Fruit fly (Drosophila melanogaster) Kc167 (cell line): Measurements from ENCODE around the gene CG5003.

ENCODE experiments used
- Myc ChIP-seq: fragments of >200 bp; optimal IDR thresholded peaks from 2 replicates; lab custom pipeline; 2017; ENCODE audit warnings: missing external identifiers
- Sin3A ChIP-seq: fragments of >200 bp; optimal IDR thresholded peaks from 2 replicates; lab custom pipeline; 2018; ENCODE audit warnings: missing external identifiers
- h ChIP-seq: fragments of >200 bp; optimal IDR thresholded peaks from 3 replicates; lab custom pipeline; 2018; ENCODE audit warnings: missing external identifiers
- insv ChIP-seq: fragments of >200 bp; optimal IDR thresholded peaks from 3 replicates; lab custom pipeline; 2018; ENCODE audit warnings: missing external identifiers
- psq ChIP-seq: fragments of >200 bp; optimal IDR thresholded peaks from 2 replicates; lab custom pipeline; 2017; ENCODE audit warnings: missing external identifiers
- ttk ChIP-seq: sonication (Bioruptor generic); optimal IDR thresholded peaks from 2 replicates; lab custom pipeline; 2017; ENCODE audit warnings: missing external identifiers

CG5003 gene

DNA sequence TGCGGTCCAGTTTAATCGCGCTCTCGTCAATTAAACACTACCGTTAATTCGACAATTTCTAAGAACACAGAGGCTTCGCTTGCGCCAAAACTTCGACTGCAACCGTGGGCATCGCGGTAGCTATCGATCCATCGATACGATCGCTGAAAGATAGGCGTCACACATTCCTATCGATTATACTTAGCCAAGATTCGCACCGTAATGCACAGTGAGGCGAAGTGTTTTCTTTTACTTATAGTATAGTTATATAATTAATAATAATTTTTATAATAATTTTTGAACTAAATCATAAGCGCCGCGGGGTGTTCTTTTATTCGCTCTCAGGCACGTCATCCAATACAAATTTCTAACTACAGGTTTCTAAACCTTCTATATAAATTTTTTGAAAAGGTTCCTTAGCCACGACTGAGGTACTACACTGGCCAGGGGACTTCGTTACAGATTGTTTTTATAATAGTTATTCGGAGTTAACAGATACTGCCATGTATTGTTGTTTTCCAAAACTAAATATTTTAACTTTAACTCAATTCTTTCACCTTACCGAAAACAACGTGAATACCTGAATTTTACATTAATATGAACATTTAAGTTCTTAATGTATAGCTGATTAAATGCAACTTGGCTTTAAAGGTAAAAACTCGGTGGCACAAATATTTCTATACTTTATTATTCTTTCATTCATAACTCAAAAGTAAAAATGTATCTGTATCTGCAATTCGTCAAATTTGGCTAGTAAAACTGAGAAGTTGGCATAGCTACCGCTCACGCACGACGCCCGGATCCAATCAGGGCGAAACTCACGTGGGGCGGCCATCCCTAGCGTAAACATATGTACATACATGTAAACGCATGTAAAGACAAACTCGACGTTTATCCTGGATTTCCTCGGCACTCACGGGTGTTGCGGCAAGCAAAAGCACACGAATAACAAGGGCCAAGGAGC is 21.7 kb upstream of the CG5003 start, which contains the start of the genes NSD and BOD1:
Gene NSD (minus strand): TSS at position 102 of the 943 bp plus-strand sequence.
Gene BOD1 (plus strand): TSS at position 494 of the 943 bp plus-strand sequence.
- no peak for TF ChIP-seq Sin3A
- no peak for TF ChIP-seq ttk (lab: Kevin White, UChicago)
- TF ChIP-seq psq: no peak
- TF ChIP-seq h (lab: Kevin White, UChicago): no peak
- no peak for TF ChIP-seq Myc (lab: Kevin White, UChicago)

DNA sequence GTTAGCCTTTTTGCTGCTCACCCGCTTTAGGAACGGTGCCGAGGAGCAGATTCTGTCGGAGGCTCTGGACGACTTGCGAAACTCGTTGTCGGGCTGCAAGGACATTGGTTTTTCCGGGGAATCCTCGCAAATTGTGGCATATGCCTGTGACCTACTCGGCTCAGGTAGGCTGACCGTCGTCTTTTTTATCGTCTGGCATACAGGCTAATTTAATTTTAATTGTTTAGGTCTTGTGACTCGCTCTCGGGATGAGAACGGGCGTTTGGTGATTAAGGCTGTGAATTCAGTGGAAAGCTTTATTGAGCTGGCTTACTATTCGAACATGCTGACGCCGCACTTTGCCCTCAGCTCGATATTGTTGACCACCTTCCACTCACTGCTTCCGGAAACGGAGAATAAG is 15.1 kb upstream of the CG5003 start:
- TF ChIP-seq ttk (lab: Kevin White, UChicago) (no peak), psq (no peak), h (lab: Kevin White, UChicago) (no peak), insv (no peak)

DNA sequence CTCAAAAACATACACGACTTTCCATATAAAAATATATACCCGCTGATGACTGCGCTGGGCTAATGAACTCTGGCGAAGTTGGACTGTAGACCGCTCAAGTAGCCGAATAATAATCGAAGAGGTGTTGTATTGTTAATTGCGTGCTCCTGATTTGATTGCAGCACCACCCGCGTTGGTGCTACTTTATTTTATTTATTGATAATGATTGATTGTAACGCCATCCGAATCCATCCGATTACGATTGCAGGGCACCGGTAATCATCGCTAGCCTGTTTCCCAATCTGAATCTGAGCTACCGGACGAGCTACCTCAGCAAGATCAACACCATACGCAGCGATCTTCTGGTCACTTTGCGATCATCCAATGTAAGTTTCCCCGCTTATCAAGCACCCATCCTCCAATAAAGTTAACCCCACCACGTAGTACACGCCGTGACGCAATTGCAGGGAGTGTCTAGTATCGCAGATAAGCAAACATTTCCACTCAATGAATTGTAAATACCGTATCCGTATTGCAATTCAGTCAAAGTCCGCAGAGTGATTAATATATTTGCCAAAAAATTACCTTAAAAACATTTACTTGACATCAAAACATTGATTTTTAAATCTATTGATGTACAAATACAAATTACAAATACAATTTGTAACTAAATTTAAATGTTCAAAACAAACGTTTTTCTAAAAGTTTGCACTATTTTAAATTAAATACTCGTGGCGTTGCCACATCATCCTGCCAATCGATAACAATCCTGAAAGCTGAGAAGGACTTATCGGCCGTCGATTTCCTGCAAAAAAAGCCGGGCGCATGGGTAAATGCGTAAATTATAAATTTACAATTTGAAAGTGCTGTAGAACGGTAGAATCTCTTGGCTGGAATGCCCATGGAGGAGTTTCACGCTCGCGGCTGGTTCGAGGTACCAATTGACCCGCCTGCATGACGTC is 12.9 kb upstream of the CG5003 start:
- TF ChIP-seq Myc (lab: Kevin White, UChicago): no peak
- TF ChIP-seq psq: no peak
- no peak for TF ChIP-seq insv
- TF ChIP-seq ttk (lab: Kevin White, UChicago): no peak
- no peak for TF ChIP-seq h (lab: Kevin White, UChicago)
- TF ChIP-seq Sin3A: no peak

DNA sequence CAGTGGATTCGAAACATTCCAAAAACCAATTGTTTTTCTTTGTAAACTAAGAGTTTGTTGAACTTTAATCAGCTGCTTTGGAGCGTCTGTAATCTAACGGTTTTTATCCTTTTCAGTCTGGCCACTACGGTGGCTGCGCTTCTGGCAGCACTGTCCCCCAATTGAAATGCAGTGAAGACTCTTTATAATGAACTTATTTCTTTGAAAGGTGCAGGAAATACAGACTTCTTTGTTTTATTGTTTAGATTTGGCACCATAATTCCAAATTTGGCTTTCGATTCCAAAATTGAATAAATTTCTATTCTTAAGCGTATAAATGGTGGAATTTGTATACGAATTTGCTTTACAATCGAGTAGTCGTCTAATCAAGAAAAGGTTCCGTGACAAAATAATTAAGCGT is 11.8 kb upstream of the CG5003 start, which contains the start of gene nenya:
Gene nenya (minus strand): TSS at position 35 of the 400 bp plus-strand sequence.
- no peak for TF ChIP-seq Myc (lab: Kevin White, UChicago)

DNA sequence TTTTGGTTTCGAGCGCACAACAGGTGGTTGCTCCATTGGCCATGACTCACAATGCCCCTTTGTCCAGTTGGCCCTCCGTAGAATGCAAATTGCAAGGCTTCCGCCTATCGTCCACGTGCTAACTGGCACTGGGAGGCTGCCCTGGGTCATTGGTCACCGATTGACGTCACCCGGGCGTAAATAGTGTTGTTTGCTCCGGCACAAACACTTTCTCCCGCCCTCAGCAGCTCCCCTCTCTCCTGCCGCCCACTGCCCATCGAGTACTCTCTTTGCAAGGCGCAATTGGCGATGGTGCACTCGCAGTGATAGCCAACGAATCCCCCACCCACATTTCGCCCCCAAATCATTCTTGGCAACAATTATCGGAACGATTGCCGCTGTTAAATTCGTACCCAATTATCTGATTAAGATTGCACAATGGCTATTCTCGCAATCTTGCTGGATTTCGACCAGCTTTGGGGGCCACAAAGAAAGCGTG is 10.5 kb upstream of the CG5003 start:
- TF ChIP-seq Sin3A (no peak), ttk (lab: Kevin White, UChicago) (no peak), psq (no peak), Myc (lab: Kevin White, UChicago) (no peak)

DNA sequence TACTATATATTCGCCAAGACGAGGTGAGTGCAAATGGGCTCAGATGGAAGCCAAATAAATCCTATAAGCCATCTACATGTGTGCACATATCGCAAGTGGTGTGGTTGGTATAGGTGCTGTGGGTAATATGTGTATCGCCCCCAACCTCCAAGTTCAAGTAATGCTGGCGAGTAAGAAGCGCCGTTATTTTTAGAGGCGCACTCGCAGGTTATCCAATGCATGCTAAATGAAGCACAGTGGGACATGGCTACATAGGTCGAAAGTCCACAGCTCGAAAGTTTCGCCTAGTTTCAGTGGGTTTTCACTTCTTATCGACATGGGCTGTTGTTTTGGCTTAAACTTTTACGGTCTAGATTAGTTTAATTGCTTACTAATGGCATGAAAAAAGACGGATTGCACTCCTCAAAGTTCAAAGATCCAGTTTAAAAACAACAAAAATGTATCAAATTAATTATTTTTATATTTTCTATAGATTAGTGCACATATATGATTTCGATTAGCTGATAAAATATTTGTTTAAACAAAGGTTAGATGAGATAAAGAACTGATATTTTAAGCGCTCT is 9.7 kb upstream of the CG5003 start:
- TF ChIP-seq Myc (lab: Kevin White, UChicago) (no peak), insv (no peak), h (lab: Kevin White, UChicago) (no peak), ttk (lab: Kevin White, UChicago) (no peak), Sin3A (no peak), psq (no peak)

DNA sequence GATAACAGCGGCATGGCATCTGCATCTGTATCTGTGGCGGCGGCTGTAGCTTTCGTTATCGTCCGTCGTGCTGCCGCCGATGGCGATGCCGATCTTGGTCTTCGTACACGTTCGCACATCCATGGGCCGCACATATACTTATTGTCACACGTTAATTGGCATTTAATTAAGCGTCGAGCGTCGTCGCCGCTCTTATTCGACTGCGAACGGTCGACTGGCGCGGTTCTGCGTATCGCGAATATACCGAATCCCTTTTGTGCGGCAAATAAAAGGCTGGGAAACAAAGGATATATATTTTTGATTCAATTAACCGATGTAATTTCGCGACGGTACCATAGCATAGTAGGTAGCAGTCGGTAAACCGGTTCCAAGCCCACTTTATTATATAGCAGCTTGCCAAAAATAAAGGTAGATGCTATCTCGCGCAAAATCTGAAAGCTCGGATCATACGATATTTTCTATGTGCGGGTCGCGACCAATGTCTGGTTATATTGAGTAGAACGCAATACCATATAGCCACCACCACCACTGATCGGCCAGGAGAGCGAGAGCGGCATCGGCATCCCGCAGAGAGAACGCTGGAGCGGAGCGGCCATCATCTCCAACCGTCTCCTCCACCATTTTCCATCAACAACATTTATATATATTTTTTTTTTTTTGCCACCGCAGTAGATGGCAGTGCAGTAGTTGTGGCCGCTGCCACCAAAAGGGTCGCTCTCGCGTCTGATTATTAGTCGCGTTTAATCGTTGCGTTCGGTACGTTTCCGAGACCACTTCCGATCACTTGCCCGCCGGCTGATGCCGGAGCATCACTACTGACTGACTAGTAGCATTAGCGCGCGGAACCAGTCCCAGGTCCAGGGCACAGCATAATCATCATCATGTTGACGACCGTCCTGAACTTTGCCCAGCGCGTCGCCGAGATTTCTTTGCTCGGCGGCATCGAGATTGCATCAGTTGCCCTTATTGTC is 9.0 kb upstream of the CG5003 start, which contains the start of gene mino:
Gene mino (plus strand): TSS at position 192 of the 971 bp plus-strand sequence.
- TF ChIP-seq h (lab: Kevin White, UChicago) (no peak), Myc (lab: Kevin White, UChicago) (no peak), Sin3A (no peak), insv (no peak), psq (no peak), ttk (lab: Kevin White, UChicago) (no peak)

DNA sequence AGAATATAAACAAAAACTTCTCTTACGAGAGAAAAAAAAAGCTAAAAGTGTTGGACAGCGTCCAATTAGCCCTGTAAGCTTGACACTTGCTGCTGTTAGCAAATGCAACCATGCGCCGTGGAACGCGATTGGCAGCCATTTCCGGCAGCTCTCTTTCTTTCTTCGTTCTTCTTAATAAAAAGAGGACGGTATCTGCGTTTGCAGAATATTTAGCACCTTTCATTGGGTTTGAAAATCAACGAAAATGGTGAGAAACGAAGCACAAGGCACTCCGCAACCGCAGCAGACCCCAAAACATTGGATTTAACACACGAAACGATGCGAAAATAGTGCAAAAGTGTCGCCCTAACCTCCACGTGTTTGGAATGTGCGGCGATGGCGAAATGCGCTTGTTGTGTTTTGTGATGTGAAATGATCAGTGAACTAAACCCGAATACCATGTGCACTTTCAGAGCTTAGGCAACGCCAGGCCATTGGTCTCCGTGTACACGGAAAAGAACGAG is 6.4 kb upstream of the CG5003 start, which contains the start of gene RpL4:
Gene RpL4 (plus strand): TSS at position 149 of the 503 bp plus-strand sequence.
- TF ChIP-seq Myc (lab: Kevin White, UChicago) (no peak), psq (no peak), ttk (lab: Kevin White, UChicago) (no peak), Sin3A (no peak), insv (no peak), h (lab: Kevin White, UChicago) (no peak)

DNA sequence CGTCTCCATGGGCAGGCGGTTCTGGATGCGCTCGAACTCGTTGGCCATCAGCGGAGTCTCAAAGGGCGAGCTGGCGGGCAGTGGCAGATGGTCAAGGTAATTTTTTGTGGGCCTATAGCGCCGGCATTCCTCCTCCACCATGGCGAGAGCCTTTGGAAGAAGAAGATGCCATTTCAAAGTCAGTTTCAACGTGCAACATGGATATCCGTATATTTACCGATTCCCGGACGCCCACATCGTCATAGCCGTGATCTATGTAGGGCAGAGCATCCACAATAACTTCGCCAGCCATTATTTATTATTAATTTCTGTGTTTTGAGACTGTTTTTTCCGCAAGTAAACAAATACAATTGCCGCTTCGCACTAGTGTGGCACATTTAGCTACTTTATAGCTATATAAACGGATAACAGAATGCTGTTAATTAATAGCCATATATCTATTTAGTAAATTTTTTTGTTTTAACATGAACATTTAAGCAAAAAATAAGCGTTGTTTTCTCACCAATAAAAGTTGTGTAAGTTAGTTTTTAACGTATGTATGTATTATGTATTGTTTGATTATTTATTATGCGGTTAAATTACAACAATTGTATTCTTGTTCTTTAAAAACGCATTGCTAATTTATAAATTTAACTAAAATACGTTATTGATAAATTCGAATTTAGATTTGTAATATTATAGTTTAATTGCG is 5.8 kb upstream of the CG5003 start, which contains the start of gene BCAS2:
Gene BCAS2 (minus strand): TSS at position 375 of the 691 bp plus-strand sequence.
- no peak for TF ChIP-seq psq
- TF ChIP-seq ttk (lab: Kevin White, UChicago): no peak
- no peak for TF ChIP-seq insv
- no peak for TF ChIP-seq h (lab: Kevin White, UChicago)
- no peak for TF ChIP-seq Sin3A
- TF ChIP-seq Myc (lab: Kevin White, UChicago): no peak

DNA sequence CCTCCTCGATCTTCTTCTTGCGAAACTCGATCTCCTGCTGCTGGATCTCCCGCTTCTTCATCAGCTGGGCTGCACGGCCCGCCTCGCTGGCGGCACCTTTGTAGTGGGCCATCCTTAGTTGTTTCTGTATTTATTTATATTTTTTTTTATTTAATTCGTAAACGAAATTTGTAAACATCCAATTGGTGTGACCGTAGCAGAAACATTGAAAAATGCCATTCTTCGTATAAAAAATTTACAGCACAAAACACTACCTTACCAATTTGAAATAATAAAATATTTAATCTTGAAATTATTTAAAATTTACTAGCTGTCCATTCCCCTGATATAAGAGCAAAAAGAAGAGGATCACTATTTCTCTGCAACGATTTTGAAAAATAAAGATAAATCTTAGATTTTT is 4.6 kb upstream of the CG5003 start, which contains the start of gene CG12259:
Gene CG12259 (minus strand): TSS at position 207 of the 400 bp plus-strand sequence.
- TF ChIP-seq Sin3A: no peak
- no peak for TF ChIP-seq h (lab: Kevin White, UChicago)
- no peak for TF ChIP-seq psq
- no peak for TF ChIP-seq Myc (lab: Kevin White, UChicago)
- TF ChIP-seq ttk (lab: Kevin White, UChicago): no peak
- TF ChIP-seq insv: no peak
